Worm (Caenorhabditis elegans) whole organism, L3 larva: ENCODE data around the gene R01E6.2.

Experiments
- egl-5 ChIP-seq: fragments of 150-350 bp; optimal IDR thresholded peaks from 2 replicates; lab custom pipeline; 2017; ENCODE audit warnings: missing biosample characterization, missing genetic modification reagents, missing genetic modification characterization, inconsistent platforms
- elt-1 ChIP-seq: fragments of 150-350 bp; optimal IDR thresholded peaks from 2 replicates; lab custom pipeline; 2014; ENCODE audit warnings: missing biosample characterization, missing genetic modification characterization
- hmg-11 ChIP-seq: sonication (generic microtip); optimal IDR thresholded peaks from 2 replicates; lab custom pipeline; 2016; ENCODE audit warnings: missing genetic modification characterization, missing compliant biosample characterization
- lin-39 ChIP-seq: fragments of 150-350 bp; optimal IDR thresholded peaks from 2 replicates; lab custom pipeline; 2018; ENCODE audit warnings: missing biosample characterization, missing genetic modification reagents, missing genetic modification characterization
- mdl-1 ChIP-seq: fragments of 150-350 bp; optimal IDR thresholded peaks from 2 replicates; lab custom pipeline; 2014; ENCODE audit warnings: missing biosample characterization, missing genetic modification characterization
- nhr-23 ChIP-seq: fragments of 150-350 bp; optimal IDR thresholded peaks from 2 replicates; lab custom pipeline; 2014; ENCODE audit warnings: missing biosample characterization, missing genetic modification reagents, missing genetic modification characterization
- nhr-77 ChIP-seq: fragments of 150-350 bp; optimal IDR thresholded peaks from 2 replicates; lab custom pipeline; 2014; ENCODE audit warnings: missing biosample characterization, missing genetic modification characterization
- pha-4 ChIP-seq: fragments of 150-350 bp; optimal IDR thresholded peaks from 2 replicates; lab custom pipeline; 2014; ENCODE audit warnings: missing biosample characterization, missing genetic modification reagents, missing genetic modification characterization
- skn-1 ChIP-seq: fragments of 150-350 bp; optimal IDR thresholded peaks from 2 replicates; lab custom pipeline; 2014; ENCODE audit warnings: missing biosample characterization, missing genetic modification characterization
- snpc-4 ChIP-seq: fragments of 150-350 bp; optimal IDR thresholded peaks from 2 replicates; lab custom pipeline; 2014; ENCODE audit warnings: missing biosample characterization, missing genetic modification characterization
- unc-62 ChIP-seq: fragments of 150-350 bp; sonication (generic microtip); optimal IDR thresholded peaks from 4 replicates; lab custom pipeline; 2014; ENCODE audit warnings: missing biosample characterization, missing genetic modification reagents, missing genetic modification characterization
- zag-1 ChIP-seq: fragments of 150-350 bp; optimal IDR thresholded peaks from 2 replicates; lab custom pipeline; 2014; ENCODE audit warnings: missing biosample characterization, missing genetic modification characterization
- ztf-11 ChIP-seq: fragments of 150-350 bp; optimal IDR thresholded peaks from 2 replicates; lab custom pipeline; 2014; ENCODE audit warnings: missing biosample characterization, missing genetic modification characterization

- no peak for TF ChIP-seq mdl-1 (tag; lab: Kevin White, UChicago)
- TF ChIP-seq elt-1 (tag; lab: Kevin White, UChicago) = no peak
- TF ChIP-seq nhr-77 (tag; lab: Kevin White, UChicago) = no peak
- TF ChIP-seq pha-4 (tag; lab: Kevin White, UChicago) = no peak
- TF ChIP-seq zag-1 (tag; lab: Kevin White, UChicago) = no peak
- TF ChIP-seq snpc-4 = no peak
- TF ChIP-seq unc-62 = no peak
- TF ChIP-seq nhr-23 (tag; lab: Kevin White, UChicago) = no peak
- TF ChIP-seq ztf-11 (tag; lab: Kevin White, UChicago) = no peak
- TF ChIP-seq skn-1 (tag; lab: Kevin White, UChicago) = no peak
- TF ChIP-seq lin-39 (tag; lab: Kevin White, UChicago) = peak; percentile 46
- TF ChIP-seq egl-5 (tag; lab: Kevin White, UChicago) = no peak
- peak; percentile 44 for TF ChIP-seq hmg-11 (tag; lab: Kevin White, UChicago)
Measured at ce11 chrX:13532424-13533309, 33.7 kb downstream of the R01E6.2 start, which contains the start of gene acr-12.
